Worm (Caenorhabditis elegans): ENCODE measurements around the gene gpcp-2.
A peak's percentile ranks its signal among the peaks of the same experiment; 100 is the strongest.

The gpcp-2 gene

DNA sequence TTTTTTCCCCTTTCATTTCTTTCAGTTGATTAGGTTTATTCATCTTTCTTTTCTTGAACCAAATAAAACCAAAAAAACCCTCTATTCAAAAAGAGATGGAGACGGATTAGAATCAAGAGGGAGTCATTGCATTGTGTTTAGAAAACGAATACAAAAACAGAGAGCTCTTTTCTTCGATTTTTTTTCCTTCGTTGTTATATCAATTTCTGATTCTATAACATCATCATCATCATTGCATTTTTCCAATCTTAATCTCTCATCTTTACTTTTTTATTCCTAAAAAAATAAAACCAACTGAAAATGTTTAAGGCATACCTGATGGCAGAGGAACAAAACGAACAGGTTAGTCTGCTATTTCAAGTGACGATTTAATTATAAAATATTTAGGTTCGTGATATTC lies 14.4 kb downstream of the gpcp-2 start, which contains the start of gene T05H10.8:
T05H10.8 (plus strand) TSS at position 301 of the 400 bp plus-strand sequence.
- no peak for TF ChIP-seq nhr-28 (tag; optimal IDR thresholded peaks at IDR 0.05)
- no peak for TF ChIP-seq lsy-2 (tag; optimal IDR thresholded peaks at IDR 0.05)
- no peak for TF ChIP-seq lin-13 (tag; optimal IDR thresholded peaks at IDR 0.05)
- no peak for TF ChIP-seq nhr-76 (tag; optimal IDR thresholded peaks at IDR 0.05)
- no peak for TF ChIP-seq unc-120 (tag; optimal IDR thresholded peaks at IDR 0.05; ENCODE audit: poor library complexity, severe bottlenecking)
- no peak for TF ChIP-seq hlh-1 (tag; optimal IDR thresholded peaks at IDR 0.05)
- TF ChIP-seq ham-2 (GFP tag; optimal IDR thresholded peaks at IDR 0.05) = no peak
- no peak for TF ChIP-seq zip-8 (tag; optimal IDR thresholded peaks at IDR 0.05)
- no peak for TF ChIP-seq sem-2 (GFP tag; optimal IDR thresholded peaks at IDR 0.05)
- no peak for TF ChIP-seq bed-3 (GFP tag; optimal IDR thresholded peaks at IDR 0.05)
- TF ChIP-seq ztf-11 (tag; optimal IDR thresholded peaks at IDR 0.05) = no peak
- no peak for TF ChIP-seq lin-32 (GFP tag; optimal IDR thresholded peaks at IDR 0.05)
- no peak for TF ChIP-seq drap-1 (GFP tag; optimal IDR thresholded peaks at IDR 0.05)
- TF ChIP-seq mep-1 (tag; optimal IDR thresholded peaks at IDR 0.05) = no peak
- no peak for TF ChIP-seq ceh-43 (GFP tag; optimal IDR thresholded peaks at IDR 0.05)
- TF ChIP-seq ceh-83 (GFP tag; optimal IDR thresholded peaks at IDR 0.05) = no peak
- no peak for TF ChIP-seq elt-1 (tag; optimal IDR thresholded peaks at IDR 0.05; ENCODE audit: borderline replicate concordance, insufficient read depth)
- TF ChIP-seq blmp-1 (tag; optimal IDR thresholded peaks at IDR 0.05) = no peak
- no peak for TF ChIP-seq unc-39 (tag; optimal IDR thresholded peaks at IDR 0.05)

DNA sequence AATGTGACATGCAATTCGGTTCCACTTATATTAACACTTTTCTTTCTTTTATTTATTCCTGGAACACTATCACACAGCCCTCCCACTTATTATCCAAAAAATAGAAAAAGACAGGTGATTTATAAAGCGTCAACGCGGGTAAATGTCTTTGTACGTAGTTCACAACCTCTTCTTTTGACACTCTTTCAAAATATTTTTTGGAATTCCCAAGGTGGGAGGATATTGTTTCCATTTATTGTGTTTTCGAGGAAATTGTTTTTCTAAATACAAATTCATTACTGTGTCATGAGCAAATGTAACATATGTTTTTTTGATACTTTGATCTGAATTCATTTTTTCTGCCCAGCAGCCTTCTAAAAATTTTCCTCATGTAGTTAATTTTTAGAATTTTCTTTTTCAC lies 15.3 kb downstream of the gpcp-2 start:
- TF ChIP-seq mls-2 (tag; optimal IDR thresholded peaks at IDR 0.05) (no peak), drap-1 (GFP tag; optimal IDR thresholded peaks at IDR 0.05) (no peak), cnd-1 (tag; optimal IDR thresholded peaks at IDR 0.05) (no peak), ham-2 (GFP tag; optimal IDR thresholded peaks at IDR 0.05) (no peak), flh-1 (GFP tag; optimal IDR thresholded peaks at IDR 0.05) (no peak), nhr-12 (tag; optimal IDR thresholded peaks at IDR 0.05) (no peak), sptf-1 (tag; optimal IDR thresholded peaks at IDR 0.05) (no peak), zip-8 (tag; optimal IDR thresholded peaks at IDR 0.05) (no peak), M03D4.4 (tag; optimal IDR thresholded peaks at IDR 0.05) (no peak), sem-2 (GFP tag; optimal IDR thresholded peaks at IDR 0.05) (no peak)

DNA sequence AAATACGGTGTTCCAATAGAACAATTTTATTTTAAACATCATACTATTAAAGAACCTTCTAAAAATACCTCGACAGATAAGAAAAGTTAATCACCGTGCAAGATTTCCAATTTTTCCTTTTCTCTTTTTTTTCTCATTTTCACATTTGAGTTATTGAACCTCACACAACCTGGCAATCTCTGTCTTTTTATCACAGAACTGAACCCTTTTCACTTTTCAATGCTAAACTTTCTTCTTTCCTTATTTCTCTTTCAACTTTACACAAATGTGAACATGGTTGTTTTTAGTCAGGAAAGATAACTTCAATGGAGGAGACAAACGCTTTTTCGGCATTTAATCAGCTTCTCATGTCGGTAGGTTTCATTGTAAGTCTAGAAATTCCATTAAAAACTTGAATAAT lies 20.3 kb downstream of the gpcp-2 start, which contains the start of gene T05H10.4:
T05H10.4 (plus strand) TSS at position 301 of the 400 bp plus-strand sequence.
- no peak for TF ChIP-seq nhr-237 (tag; optimal IDR thresholded peaks at IDR 0.05)
- no peak for TF ChIP-seq mls-2 (tag; optimal IDR thresholded peaks at IDR 0.05)
- TF ChIP-seq lin-32 (GFP tag; optimal IDR thresholded peaks at IDR 0.05) = no peak
- no peak for TF ChIP-seq zip-8 (tag; optimal IDR thresholded peaks at IDR 0.05)
- TF ChIP-seq unc-62 (GFP tag; optimal IDR thresholded peaks at IDR 0.05) = no peak

DNA sequence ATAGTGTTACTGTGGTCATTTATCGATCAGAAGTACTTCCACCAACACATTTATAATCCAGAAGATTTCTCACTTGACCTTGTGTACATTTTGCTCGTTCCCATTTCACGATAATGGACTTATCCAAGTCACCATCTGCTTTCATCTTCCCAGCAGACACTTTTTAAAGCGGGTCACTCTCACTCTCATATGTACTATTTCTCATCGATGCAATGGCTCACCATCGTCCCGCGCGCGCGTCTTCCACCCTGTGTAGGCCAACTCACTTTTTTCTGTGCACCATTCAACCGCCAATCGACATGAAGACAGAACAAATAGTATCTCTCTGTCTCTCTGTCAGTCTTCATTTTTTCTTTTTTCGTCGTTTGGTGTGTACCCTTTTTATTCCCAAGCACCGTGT lies 21.0 kb downstream of the gpcp-2 start:
- TF ChIP-seq unc-39 (tag; optimal IDR thresholded peaks at IDR 0.05) (no peak), ces-1 (GFP tag; optimal IDR thresholded peaks at IDR 0.05) (peak; percentile 33), cnd-1 (tag; optimal IDR thresholded peaks at IDR 0.05) (peak; percentile 51)

DNA sequence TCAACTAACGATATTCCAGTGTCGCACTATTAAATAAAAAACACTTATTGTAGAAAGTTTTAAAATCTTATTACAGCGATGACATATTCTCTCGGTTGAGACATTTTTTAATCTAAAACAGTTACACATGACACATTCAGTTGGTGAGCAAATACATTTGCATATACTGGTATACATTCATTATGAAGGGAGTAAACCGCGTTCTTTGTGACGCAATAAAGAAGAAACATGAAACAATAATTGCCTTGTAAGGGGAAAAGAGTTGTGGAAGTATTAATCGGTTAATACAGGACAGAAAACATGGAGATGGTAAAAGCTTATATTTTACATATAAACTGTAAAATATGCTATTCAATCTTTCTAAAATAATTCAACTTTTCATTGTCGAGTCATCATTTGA lies 21.8 kb downstream of the gpcp-2 start:
- TF ChIP-seq ztf-11 (tag; optimal IDR thresholded peaks at IDR 0.05) = no peak
- no peak for TF ChIP-seq mab-5 (tag; optimal IDR thresholded peaks at IDR 0.05)
- no peak for TF ChIP-seq ceh-39 (tag; optimal IDR thresholded peaks at IDR 0.05)
- no peak for TF ChIP-seq elt-3 (tag; optimal IDR thresholded peaks at IDR 0.05)
- TF ChIP-seq pha-4 (tag; optimal IDR thresholded peaks at IDR 0.05) = no peak
- TF ChIP-seq nhr-237 (tag; optimal IDR thresholded peaks at IDR 0.05) = no peak
- peak; percentile 94 for TF ChIP-seq zip-8 (tag; optimal IDR thresholded peaks at IDR 0.05)
- no peak for TF ChIP-seq nhr-76 (tag; optimal IDR thresholded peaks at IDR 0.05)
- TF ChIP-seq sptf-1 (tag; optimal IDR thresholded peaks at IDR 0.05) = no peak
- TF ChIP-seq mep-1 (tag; optimal IDR thresholded peaks at IDR 0.05) = no peak
- no peak for TF ChIP-seq lin-32 (GFP tag; optimal IDR thresholded peaks at IDR 0.05)
- no peak for TF ChIP-seq sem-2 (GFP tag; optimal IDR thresholded peaks at IDR 0.05)
- TF ChIP-seq hlh-1 (tag; optimal IDR thresholded peaks at IDR 0.05) = no peak
- peak; percentile 56 for TF ChIP-seq nhr-2 (tag; optimal IDR thresholded peaks at IDR 0.05)
- no peak for TF ChIP-seq drap-1 (GFP tag; optimal IDR thresholded peaks at IDR 0.05)
